Worm (Caenorhabditis elegans) whole organism, young adult: Measurements from ENCODE around the gene htrl-1.

Experiments
- B0336.3 ChIP-seq: fragments of 200-800 bp; sonication (Bioruptor generic); IDR thresholded peaks from 2 replicates; pipeline ENCODE4 v1.3.6; 2022; ENCODE audit warnings: missing genetic modification characterization, missing compliant biosample characterization
- C06A6.2 ChIP-seq: fragments of 200-800 bp; sonication (Bioruptor generic); conservative IDR thresholded peaks from 2 replicates; pipeline ENCODE4 v1.3.6; 2022; ENCODE audit warnings: missing genetic modification characterization, missing compliant biosample characterization
- D2030.7 ChIP-seq: fragments of 200-800 bp; sonication (Bioruptor generic); IDR thresholded peaks from 2 replicates; pipeline ENCODE4 v1.3.6; 2022; ENCODE audit warnings: missing genetic modification reagents, missing genetic modification characterization, missing compliant biosample characterization
- F22D6.2 ChIP-seq: sonication (generic microtip); optimal IDR thresholded peaks from 2 replicates; lab custom pipeline; 2016; ENCODE audit warnings: mild to moderate bottlenecking, missing genetic modification characterization, missing compliant biosample characterization
- F37B4.10 ChIP-seq: fragments of 200-800 bp; sonication (Bioruptor generic); IDR thresholded peaks from 2 replicates; pipeline ENCODE4 v1.3.6; 2022; ENCODE audit warnings: missing genetic modification characterization, missing compliant biosample characterization
- F57A8.1 ChIP-seq: fragments of 200-800 bp; sonication (Bioruptor generic); optimal IDR thresholded peaks from 2 replicates; lab custom pipeline; 2018; ENCODE audit warnings: mild to moderate bottlenecking, missing genetic modification characterization, moderate library complexity, missing compliant biosample characterization
- F57C9.4 ChIP-seq: sonication (generic microtip); optimal IDR thresholded peaks from 2 replicates; lab custom pipeline; 2017; ENCODE audit warnings: mild to moderate bottlenecking, missing genetic modification characterization, missing compliant biosample characterization
- K11D2.4 ChIP-seq: fragments of 200-800 bp; sonication (Bioruptor generic); IDR thresholded peaks from 2 replicates; pipeline ENCODE4 v1.3.6; 2022; ENCODE audit warnings: missing genetic modification reagents, missing genetic modification characterization, missing compliant biosample characterization
- T26A5.8 ChIP-seq: sonication (generic microtip); optimal IDR thresholded peaks from 2 replicates; lab custom pipeline; 2016; ENCODE audit warnings: missing genetic modification characterization, missing compliant biosample characterization
- Y53G8AR.9 ChIP-seq: fragments of 200-800 bp; sonication (Bioruptor generic); conservative IDR thresholded peaks from 2 replicates; pipeline ENCODE4 v1.3.6; 2022; ENCODE audit warnings: missing genetic modification reagents, missing genetic modification characterization, missing compliant biosample characterization
- Y56A3A.18 ChIP-seq: fragments of 200-800 bp; sonication (Bioruptor generic); IDR thresholded peaks from 2 replicates; pipeline ENCODE4 v1.3.6; 2022; ENCODE audit warnings: missing genetic modification reagents, missing genetic modification characterization, missing compliant biosample characterization
- Y67H2A.10 ChIP-seq: fragments of 200-800 bp; sonication (Bioruptor generic); conservative IDR thresholded peaks from 2 replicates; pipeline ENCODE4 v1.3.6; 2022; ENCODE audit warnings: missing genetic modification reagents, missing genetic modification characterization, missing compliant biosample characterization
- Y95B8A.8 ChIP-seq: fragments of 200-800 bp; sonication (Bioruptor generic); IDR thresholded peaks from 2 replicates; pipeline ENCODE4 v1.3.6; 2022; ENCODE audit warnings: missing genetic modification reagents, missing genetic modification characterization, missing compliant biosample characterization
- ZK185.1 ChIP-seq: sonication (generic microtip); optimal IDR thresholded peaks from 2 replicates; lab custom pipeline; 2016; ENCODE audit warnings: mild to moderate bottlenecking, missing genetic modification characterization, missing compliant biosample characterization; ENCODE audit not compliant: poor library complexity, severe bottlenecking
- aptf-3 ChIP-seq: fragments of 200-800 bp; sonication (Bioruptor generic); IDR thresholded peaks from 2 replicates; pipeline ENCODE4 v1.3.6; 2022; ENCODE audit warnings: missing genetic modification characterization, missing compliant biosample characterization
- ccch-3 ChIP-seq: fragments of 200-800 bp; sonication (Bioruptor generic); optimal IDR thresholded peaks from 2 replicates; lab custom pipeline; 2018; ENCODE audit warnings: mild to moderate bottlenecking, missing genetic modification characterization, missing compliant biosample characterization
- cebp-1 ChIP-seq, 2 experiments: fragments of 200-800 bp in 1 of 2; sonication (Bioruptor generic) in 1 of 2; sonication (generic microtip) in 1 of 2; IDR thresholded peaks in 1 of 2; optimal IDR thresholded peaks in 1 of 2; 2 replicates each; pipeline versions ENCODE4 v1.3.6 to Lab custom; 2017 to 2022; ENCODE audit warnings: missing compliant biosample characterization in 2 of 2, missing genetic modification characterization in 2 of 2, mild to moderate bottlenecking in 1 of 2, missing genetic modification reagents in 1 of 2, moderate library complexity in 1 of 2
- ceh-100 ChIP-seq: fragments of 200-800 bp; sonication (Bioruptor generic); IDR thresholded peaks from 2 replicates; pipeline ENCODE4 v1.3.6; 2022; ENCODE audit warnings: missing genetic modification reagents, missing genetic modification characterization, missing compliant biosample characterization
- ceh-91 ChIP-seq: fragments of 200-800 bp; sonication (Bioruptor generic); IDR thresholded peaks from 2 replicates; pipeline ENCODE4 v1.3.6; 2022; ENCODE audit warnings: missing genetic modification reagents, missing genetic modification characterization, missing compliant biosample characterization
- chd-7 ChIP-seq: sonication (generic microtip); optimal IDR thresholded peaks from 2 replicates; lab custom pipeline; 2016; ENCODE audit warnings: mild to moderate bottlenecking, missing genetic modification characterization, moderate library complexity, missing compliant biosample characterization
- egl-44 ChIP-seq: fragments of 200-800 bp; sonication (Bioruptor generic); IDR thresholded peaks from 2 replicates; pipeline ENCODE4 v1.3.6; 2022; ENCODE audit warnings: missing genetic modification reagents, missing genetic modification characterization, missing compliant biosample characterization
- ets-4 ChIP-seq: fragments of 200-800 bp; sonication (Bioruptor generic); optimal IDR thresholded peaks from 2 replicates; lab custom pipeline; 2018; ENCODE audit warnings: mild to moderate bottlenecking, missing genetic modification characterization, missing compliant biosample characterization
- gei-17 ChIP-seq: fragments of 200-800 bp; sonication (Bioruptor generic); optimal IDR thresholded peaks from 2 replicates; lab custom pipeline; 2018; ENCODE audit warnings: mild to moderate bottlenecking, missing genetic modification characterization, missing compliant biosample characterization
- let-607 ChIP-seq, 2 experiments: fragments of 200-800 bp in 1 of 2; sonication (Bioruptor generic) in 1 of 2; sonication (generic microtip) in 1 of 2; optimal IDR thresholded peaks; 2 replicates each; lab custom pipeline; 2016 to 2018; ENCODE audit warnings: mild to moderate bottlenecking in 2 of 2, missing compliant biosample characterization in 2 of 2, missing genetic modification characterization in 2 of 2, moderate library complexity in 2 of 2, missing genotype in 1 of 2
- lin-26 ChIP-seq: fragments of 200-800 bp; sonication (Bioruptor generic); IDR thresholded peaks from 2 replicates; pipeline ENCODE4 v1.3.6; 2022; ENCODE audit warnings: missing genetic modification reagents, missing genetic modification characterization, missing compliant biosample characterization
- lin-35 ChIP-seq, 3 experiments: fragments of 150-350 bp in 2 of 3; sonication (generic microtip) in 1 of 3; optimal IDR thresholded peaks; 2 replicates each; lab custom pipeline; 2014 to 2018; ENCODE audit warnings: missing biosample characterization in 3 of 3, missing genetic modification characterization in 3 of 3, missing genetic modification reagents in 3 of 3
- lin-40 ChIP-seq: sonication (generic microtip); optimal IDR thresholded peaks from 2 replicates; lab custom pipeline; 2016; ENCODE audit warnings: missing genetic modification characterization, mild to moderate bottlenecking, missing compliant biosample characterization, missing genotype, missing genetic modification reagents
- lin-54 ChIP-seq: fragments of 200-800 bp; sonication (Bioruptor generic); optimal IDR thresholded peaks from 2 replicates; lab custom pipeline; 2018; ENCODE audit warnings: mild to moderate bottlenecking, missing genetic modification characterization, missing compliant biosample characterization
- lsy-27 ChIP-seq: sonication (generic microtip); optimal IDR thresholded peaks from 2 replicates; lab custom pipeline; 2017; ENCODE audit warnings: missing genetic modification characterization, mild to moderate bottlenecking, missing compliant biosample characterization, antibody characterized with exemption, missing genotype, borderline replicate concordance; ENCODE audit not compliant: insufficient read depth
- madf-10 ChIP-seq: sonication (generic microtip); optimal IDR thresholded peaks from 2 replicates; lab custom pipeline; 2016; ENCODE audit warnings: mild to moderate bottlenecking, missing genetic modification characterization, missing compliant biosample characterization
- madf-3 ChIP-seq: fragments of 200-800 bp; sonication (Bioruptor generic); IDR thresholded peaks from 2 replicates; pipeline ENCODE4 v1.3.6; 2022; ENCODE audit warnings: missing genetic modification reagents, missing genetic modification characterization, missing compliant biosample characterization
- mel-28 ChIP-seq: sonication (generic microtip); optimal IDR thresholded peaks from 2 replicates; lab custom pipeline; 2016; ENCODE audit warnings: borderline replicate concordance, mild to moderate bottlenecking, missing genetic modification characterization, missing compliant biosample characterization
- mxl-1 ChIP-seq: sonication (generic microtip); optimal IDR thresholded peaks from 2 replicates; lab custom pipeline; 2016; ENCODE audit warnings: missing genetic modification characterization, missing compliant biosample characterization
- nhr-90 ChIP-seq: sonication (generic microtip); optimal IDR thresholded peaks from 2 replicates; lab custom pipeline; 2016; ENCODE audit warnings: missing genotype, mild to moderate bottlenecking, missing genetic modification characterization, missing compliant biosample characterization
- pbrm-1 ChIP-seq: fragments of 200-800 bp; sonication (Bioruptor generic); IDR thresholded peaks from 2 replicates; pipeline ENCODE4 v1.3.6; 2022; ENCODE audit warnings: missing genetic modification reagents, missing genetic modification characterization, missing compliant biosample characterization
- repo-1 ChIP-seq: sonication (generic microtip); optimal IDR thresholded peaks from 2 replicates; lab custom pipeline; 2017; ENCODE audit warnings: mild to moderate bottlenecking, missing genetic modification characterization, missing compliant biosample characterization
- snpc-4 ChIP-seq, 5 experiments: fragments of 150-350 bp in 1 of 5; sonication (generic microtip) in 4 of 5; optimal IDR thresholded peaks; 2 replicates each; lab custom pipeline; 2014 to 2018; ENCODE audit warnings: missing genetic modification characterization in 5 of 5, missing biosample characterization in 3 of 5, antibody characterized with exemption in 2 of 5, mild to moderate bottlenecking in 2 of 5, missing compliant biosample characterization in 2 of 5, missing genotype in 2 of 5, moderate library complexity in 2 of 5, missing genetic modification reagents in 1 of 5
- tbp1 ChIP-seq: fragments of 200-800 bp; sonication (Bioruptor generic); optimal IDR thresholded peaks from 2 replicates; lab custom pipeline; 2018; ENCODE audit warnings: mild to moderate bottlenecking, missing genetic modification characterization, missing compliant biosample characterization
- tlf-1 ChIP-seq: fragments of 200-800 bp; sonication (Bioruptor generic); optimal IDR thresholded peaks from 2 replicates; lab custom pipeline; 2018; ENCODE audit warnings: mild to moderate bottlenecking, missing genetic modification characterization, missing compliant biosample characterization
- unc-62 ChIP-seq: fragments of 150-350 bp; optimal IDR thresholded peaks from 2 replicates; lab custom pipeline; 2014; ENCODE audit warnings: missing biosample characterization, missing genetic modification reagents, missing genetic modification characterization
- zfh-2 ChIP-seq: fragments of 200-800 bp; sonication (Bioruptor generic); conservative IDR thresholded peaks from 2 replicates; pipeline ENCODE4 v1.3.6; 2022; ENCODE audit warnings: missing genetic modification reagents, missing genetic modification characterization, missing compliant biosample characterization
- ztf-18 ChIP-seq: sonication (generic microtip); optimal IDR thresholded peaks from 2 replicates; lab custom pipeline; 2016; ENCODE audit warnings: missing genotype, mild to moderate bottlenecking, missing genetic modification characterization, missing compliant biosample characterization
- ztf-26 ChIP-seq: sonication (generic microtip); optimal IDR thresholded peaks from 2 replicates; lab custom pipeline; 2017; ENCODE audit warnings: missing genetic modification characterization, missing compliant biosample characterization
- ztf-3 ChIP-seq: fragments of 200-800 bp; sonication (Bioruptor generic); optimal IDR thresholded peaks from 2 replicates; lab custom pipeline; 2018; ENCODE audit warnings: mild to moderate bottlenecking, missing genetic modification characterization, missing compliant biosample characterization
- ztf-6 ChIP-seq: fragments of 200-800 bp; sonication (Bioruptor generic); IDR thresholded peaks from 2 replicates; pipeline ENCODE4 v1.3.6; 2022; ENCODE audit warnings: missing genetic modification reagents, missing genetic modification characterization, missing compliant biosample characterization

The htrl-1 gene

DNA sequence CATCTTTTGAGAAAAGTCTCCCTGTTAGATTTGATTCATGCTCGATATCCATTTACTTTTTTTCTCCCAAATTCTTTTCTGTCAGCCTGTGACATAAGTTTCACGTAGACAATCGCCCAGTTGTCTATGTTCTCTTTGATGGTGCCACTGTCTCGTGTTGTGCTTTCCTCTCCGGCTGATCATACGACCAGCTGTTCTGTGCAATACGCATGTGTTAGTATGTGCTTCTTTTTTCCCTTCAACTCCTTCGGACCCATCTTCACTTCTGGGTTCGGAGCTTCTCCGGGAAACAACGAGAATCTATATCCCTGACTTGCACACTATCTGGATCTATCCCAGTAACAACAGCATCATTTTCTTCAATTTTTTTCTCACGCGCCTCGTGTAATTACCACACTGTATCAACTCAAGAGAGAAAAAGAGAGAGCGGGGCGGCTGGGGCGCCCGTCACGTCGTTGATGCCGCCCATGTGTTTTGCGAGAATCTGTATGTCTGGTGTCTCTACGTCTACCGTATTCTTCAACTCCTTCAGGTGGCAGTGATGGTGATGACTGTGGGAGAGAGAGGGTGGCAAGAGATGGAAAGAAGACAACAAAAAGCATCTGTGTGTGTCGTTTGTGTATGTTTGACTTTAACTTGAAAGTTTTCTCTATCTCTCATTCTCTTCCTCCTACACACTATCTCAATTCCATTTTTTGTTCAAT is 35.8 kb upstream of the htrl-1 start:
- no peak for TF ChIP-seq F57C9.4 (tag; lab: Kevin White, UChicago)
- no peak for TF ChIP-seq D2030.7 (GFP tag; lab: Robert Waterston, UW)
- TF ChIP-seq tbp1 (GFP tag; lab: Kevin White, UChicago) = peak; percentile 22
- no peak for TF ChIP-seq snpc-4 (GFP tag; optimal IDR thresholded peaks at IDR 0.05; lab: Kevin White, UChicago)
- TF ChIP-seq snpc-4 (tag; optimal IDR thresholded peaks at IDR 0.05; lab: Kevin White, UChicago) = peak in 3 of 4 experiments; percentile 10 to 58 (median 54)
- no peak for TF ChIP-seq mel-28 (tag; lab: Kevin White, UChicago)
- peak; percentile 37 for TF ChIP-seq ztf-18
- peak; percentile 55 for TF ChIP-seq madf-10 (tag; lab: Kevin White, UChicago)
- 0 out of 2 replicates have a peak, but pooled peaks have one; percentile 50 for TF ChIP-seq pbrm-1 (GFP tag; lab: Robert Waterston, UW)
- peak; percentile 70 for TF ChIP-seq ztf-26 (tag; lab: Kevin White, UChicago)
- TF ChIP-seq F37B4.10 (GFP tag; lab: Robert Waterston, UW) = no peak
- 0 out of 2 replicates have a peak, but pooled peaks have one; percentile 23 for TF ChIP-seq madf-3 (GFP tag; lab: Robert Waterston, UW)
- peak; percentile 40 for TF ChIP-seq ZK185.1
- TF ChIP-seq B0336.3 (GFP tag; lab: Robert Waterston, UW) = peak; percentile 78
- no peak for TF ChIP-seq mxl-1 (tag; lab: Kevin White, UChicago)
- TF ChIP-seq lin-26 (GFP tag; lab: Robert Waterston, UW) = 0 out of 2 replicates have a peak, but pooled peaks have one; percentile 49
- TF ChIP-seq Y95B8A.8 (GFP tag; lab: Robert Waterston, UW) = no peak
- TF ChIP-seq Y67H2A.10 (GFP tag; lab: Robert Waterston, UW) = 0 out of 2 replicates have a peak, but pooled peaks have one; percentile 38
- TF ChIP-seq lin-35 (GFP tag; optimal IDR thresholded peaks at IDR 0.05; lab: Kevin White, UChicago) = peak in 1 of 3 experiments; percentile 1
- no peak for TF ChIP-seq ceh-100 (GFP tag; lab: Robert Waterston, UW)
- TF ChIP-seq repo-1 (tag; lab: Kevin White, UChicago) = peak; percentile 59
- TF ChIP-seq nhr-90 = peak; percentile 84
- TF ChIP-seq ztf-6 (GFP tag; lab: Robert Waterston, UW) = peak; percentile 64; the same call in 1 of the 2 replicates
- TF ChIP-seq T26A5.8 = no peak
- TF ChIP-seq gei-17 = peak; percentile 20
- peak; percentile 42 for TF ChIP-seq tlf-1 (GFP tag; lab: Kevin White, UChicago)
- TF ChIP-seq cebp-1 (GFP tag; IDR thresholded peaks at IDR 0.05; lab: Robert Waterston, UW) = no peak
- TF ChIP-seq cebp-1 (tag; optimal IDR thresholded peaks at IDR 0.05; lab: Kevin White, UChicago) = peak; percentile 77
- TF ChIP-seq unc-62 (GFP tag; lab: Kevin White, UChicago) = peak; percentile 65
- TF ChIP-seq ztf-3 (GFP tag; lab: Kevin White, UChicago) = peak; percentile 34
- no peak for TF ChIP-seq aptf-3
- TF ChIP-seq ccch-3 = no peak
- peak; percentile 78 for TF ChIP-seq lin-40 (tag; lab: Kevin White, UChicago)
- 0 out of 2 replicates have a peak, but pooled peaks have one; percentile 8 for TF ChIP-seq K11D2.4 (GFP tag; lab: Robert Waterston, UW)
- peak; percentile 79 for TF ChIP-seq zfh-2 (GFP tag; lab: Robert Waterston, UW)
- 0 out of 2 replicates have a peak, but pooled peaks have one; percentile 39 for TF ChIP-seq Y56A3A.18 (GFP tag; lab: Robert Waterston, UW)
- TF ChIP-seq lsy-27 (tag; lab: Kevin White, UChicago) = no peak
- 0 out of 2 replicates have a peak, but pooled peaks have one; percentile 52 for TF ChIP-seq C06A6.2 (GFP tag; lab: Robert Waterston, UW)
- TF ChIP-seq lin-54 = peak; percentile 8
- TF ChIP-seq let-607 (tag; optimal IDR thresholded peaks at IDR 0.05; lab: Kevin White, UChicago) = peak in 1 of 2 experiments; percentile 64
- TF ChIP-seq Y53G8AR.9 (GFP tag; lab: Robert Waterston, UW) = 0 out of 2 replicates have a peak, but pooled peaks have one; percentile 10
- TF ChIP-seq ets-4 (GFP tag; lab: Kevin White, UChicago) = peak; percentile 28
- no peak for TF ChIP-seq F57A8.1 (GFP tag; lab: Kevin White, UChicago)
- peak; percentile 69 for TF ChIP-seq chd-7 (tag; lab: Kevin White, UChicago)
- peak; percentile 85 for TF ChIP-seq F22D6.2 (tag; lab: Kevin White, UChicago)
- 0 out of 2 replicates have a peak, but pooled peaks have one; percentile 57 for TF ChIP-seq egl-44 (GFP tag; lab: Robert Waterston, UW)
- TF ChIP-seq ceh-91 = no peak
